Fruit fly (Drosophila melanogaster) whole organism, embryonic: Measurements from ENCODE around the gene CG1622.

Source experiments
- BEAF-32 ChIP-seq: fragments of 200-800 bp; sonication (Bioruptor generic); optimal IDR thresholded peaks from 3 replicates; lab custom pipeline; 2017; ENCODE audit warnings: missing biosample characterization, missing genetic modification characterization, mild to moderate bottlenecking, moderate library complexity, missing genetic modification reagents
- CG10462 ChIP-seq: fragments of 200-800 bp; sonication (Bioruptor generic); optimal IDR thresholded peaks from 2 replicates; lab custom pipeline; 2016; ENCODE audit warnings: missing biosample characterization, missing genetic modification characterization
- CG11504 ChIP-seq: fragments of 200-800 bp; sonication (Bioruptor generic); optimal IDR thresholded peaks from 3 replicates; lab custom pipeline; 2019; ENCODE audit warnings: missing biosample characterization, mild to moderate bottlenecking, missing genetic modification characterization, moderate library complexity
- CG11695 ChIP-seq: fragments of 200-800 bp; sonication (Bioruptor generic); IDR thresholded peaks from 3 replicates; pipeline ENCODE4 v1.3.6; 2022; ENCODE audit warnings: missing biosample characterization, missing genetic modification characterization
- CG12769 ChIP-seq: fragments of 200-800 bp; sonication (Bioruptor generic); optimal IDR thresholded peaks from 2 replicates; lab custom pipeline; 2019; ENCODE audit warnings: missing biosample characterization, mild to moderate bottlenecking, missing genetic modification characterization, moderate library complexity
- CG13296 ChIP-seq: fragments of 200-800 bp; sonication (Bioruptor generic); optimal IDR thresholded peaks from 3 replicates; lab custom pipeline; 2018; ENCODE audit warnings: missing biosample characterization, mild to moderate bottlenecking, missing genetic modification characterization
- CG13894 ChIP-seq: fragments of 200-800 bp; sonication (Bioruptor generic); optimal IDR thresholded peaks from 3 replicates; lab custom pipeline; 2018; ENCODE audit warnings: missing biosample characterization, mild to moderate bottlenecking, missing genetic modification characterization, moderate library complexity
- CG15514 ChIP-seq: fragments of 200-800 bp; sonication (Bioruptor generic); optimal IDR thresholded peaks from 3 replicates; lab custom pipeline; 2017; ENCODE audit warnings: missing biosample characterization, missing genetic modification characterization, mild to moderate bottlenecking, moderate library complexity, missing genetic modification reagents
- CG17385 ChIP-seq: fragments of 200-800 bp; sonication (Bioruptor generic); optimal IDR thresholded peaks from 3 replicates; lab custom pipeline; 2018; ENCODE audit warnings: missing biosample characterization, mild to moderate bottlenecking, missing genetic modification characterization
- CG1832 ChIP-seq: fragments of 200-800 bp; sonication (Bioruptor generic); optimal IDR thresholded peaks from 2 replicates; lab custom pipeline; 2017; ENCODE audit warnings: missing biosample characterization, mild to moderate bottlenecking, missing genetic modification characterization, inconsistent platforms
- CG2120 ChIP-seq: fragments of 200-800 bp; sonication (Bioruptor generic); optimal IDR thresholded peaks from 3 replicates; lab custom pipeline; 2016; ENCODE audit warnings: missing biosample characterization, missing genetic modification characterization
- CG31388 ChIP-seq: fragments of 200-800 bp; sonication (Bioruptor generic); optimal IDR thresholded peaks from 2 replicates; lab custom pipeline; 2016; ENCODE audit warnings: missing biosample characterization, missing genetic modification characterization
- CG3281 ChIP-seq: fragments of 200-800 bp; sonication (Bioruptor generic); optimal IDR thresholded peaks from 3 replicates; lab custom pipeline; 2017; ENCODE audit warnings: missing biosample characterization, mild to moderate bottlenecking, missing genetic modification characterization
- CG4328 ChIP-seq: fragments of 200-800 bp; sonication (Bioruptor generic); optimal IDR thresholded peaks from 3 replicates; lab custom pipeline; 2017; ENCODE audit warnings: missing biosample characterization, missing genetic modification reagents, missing genetic modification characterization
- CG5953 ChIP-seq: fragments of 200-800 bp; sonication (Bioruptor generic); IDR thresholded peaks from 2 replicates; pipeline ENCODE4 v1.3.6; 2022; ENCODE audit warnings: missing biosample characterization, missing genetic modification characterization
- CG6689 ChIP-seq: fragments of 200-800 bp; sonication (Bioruptor generic); IDR thresholded peaks from 2 replicates; pipeline ENCODE4 v1.3.6; 2022; ENCODE audit warnings: missing biosample characterization, missing genetic modification characterization
- CG7372 ChIP-seq: fragments of 200-800 bp; sonication (Bioruptor generic); IDR thresholded peaks from 2 replicates; pipeline ENCODE4 v1.3.6; 2022; ENCODE audit warnings: missing biosample characterization, missing genetic modification characterization
- CG7786 ChIP-seq: fragments of 200-800 bp; sonication (Bioruptor generic); optimal IDR thresholded peaks from 2 replicates; lab custom pipeline; 2016; ENCODE audit warnings: missing biosample characterization, missing genetic modification characterization
- CG7839 ChIP-seq: fragments of 200-800 bp; sonication (Bioruptor generic); optimal IDR thresholded peaks from 3 replicates; lab custom pipeline; 2018; ENCODE audit warnings: missing biosample characterization, mild to moderate bottlenecking, missing genetic modification characterization, moderate library complexity
- CG8924 ChIP-seq: fragments of 200-800 bp; optimal IDR thresholded peaks from 3 replicates; lab custom pipeline; 2019; ENCODE audit warnings: missing biosample characterization, mild to moderate bottlenecking, missing genetic modification characterization, moderate library complexity
- D19B ChIP-seq: fragments of 200-800 bp; sonication (Bioruptor generic); optimal IDR thresholded peaks from 2 replicates; lab custom pipeline; 2017; ENCODE audit warnings: missing biosample characterization, mild to moderate bottlenecking, missing genetic modification characterization
- Hmx ChIP-seq: fragments of 200-800 bp; sonication (Bioruptor generic); optimal IDR thresholded peaks from 2 replicates; lab custom pipeline; 2016; ENCODE audit warnings: missing biosample characterization, missing genetic modification characterization
- Hr51 ChIP-seq, 2 experiments: fragments of 200-800 bp; sonication (Bioruptor generic); optimal IDR thresholded peaks; 2 replicates in 1 of 2; 3 replicates in 1 of 2; lab custom pipeline; 2016 to 2018; ENCODE audit warnings: missing biosample characterization in 2 of 2, missing genetic modification characterization in 2 of 2, mild to moderate bottlenecking in 1 of 2, moderate library complexity in 1 of 2
- Jarid2 ChIP-seq: fragments of 200-800 bp; sonication (Bioruptor generic); optimal IDR thresholded peaks from 3 replicates; lab custom pipeline; 2017; ENCODE audit warnings: mild to moderate bottlenecking, missing biosample characterization, missing genetic modification reagents, missing genetic modification characterization
- Med ChIP-seq: fragments of 200-800 bp; sonication (Bioruptor generic); peaks from one replicate; lab custom pipeline; 2016; ENCODE audit warnings: missing biosample characterization, missing genetic modification characterization, mild to moderate bottlenecking, inconsistent platforms, moderate library complexity
- Optix ChIP-seq: fragments of 200-800 bp; sonication (Bioruptor generic); IDR thresholded peaks from 3 replicates; pipeline ENCODE4 v1.3.6; 2022; ENCODE audit warnings: missing biosample characterization, missing genetic modification characterization
- PHDP ChIP-seq: fragments of 200-800 bp; sonication (Bioruptor generic); optimal IDR thresholded peaks from 3 replicates; lab custom pipeline; 2018; ENCODE audit warnings: missing biosample characterization, mild to moderate bottlenecking, missing genetic modification characterization, moderate library complexity
- Trl ChIP-seq, 3 experiments: fragments of >200 bp in 2 of 3; fragments of 200-800 bp in 1 of 3; sonication (Bioruptor generic) in 1 of 3; optimal IDR thresholded peaks; 2 replicates in 1 of 3; 3 replicates in 2 of 3; lab custom pipeline; 2016 to 2017; ENCODE audit warnings: missing biosample characterization in 1 of 3, missing genetic modification characterization in 1 of 3
- bsh ChIP-seq, 2 experiments: fragments of 200-800 bp; sonication (Bioruptor generic); optimal IDR thresholded peaks; 2 replicates each; lab custom pipeline; 2017 to 2018; ENCODE audit warnings: mild to moderate bottlenecking in 2 of 2, missing biosample characterization in 2 of 2, missing genetic modification characterization in 2 of 2, moderate library complexity in 1 of 2
- caup ChIP-seq: fragments of 200-800 bp; sonication (Bioruptor generic); optimal IDR thresholded peaks from 3 replicates; lab custom pipeline; 2017; ENCODE audit warnings: missing biosample characterization, mild to moderate bottlenecking, missing genetic modification characterization, moderate library complexity; ENCODE audit not compliant: severe bottlenecking
- dati ChIP-seq: fragments of 200-800 bp; sonication (Bioruptor generic); IDR thresholded peaks from 2 replicates; pipeline ENCODE4 v1.3.6; 2022; ENCODE audit warnings: missing biosample characterization, missing genetic modification characterization
- emc ChIP-seq: fragments of 200-800 bp; sonication (Bioruptor generic); optimal IDR thresholded peaks from 2 replicates; lab custom pipeline; 2016; ENCODE audit warnings: missing biosample characterization, missing genetic modification characterization
- exex ChIP-seq: fragments of 200-800 bp; sonication (Bioruptor generic); optimal IDR thresholded peaks from 4 replicates; lab custom pipeline; 2018; ENCODE audit warnings: missing biosample characterization, mild to moderate bottlenecking, missing genetic modification characterization, moderate library complexity
- gcm2 ChIP-seq: fragments of 200-800 bp; sonication (Bioruptor generic); optimal IDR thresholded peaks from 2 replicates; lab custom pipeline; 2016; ENCODE audit warnings: missing biosample characterization, missing genetic modification characterization
- her ChIP-seq: fragments of 200-800 bp; sonication (Bioruptor generic); optimal IDR thresholded peaks from 2 replicates; lab custom pipeline; 2016; ENCODE audit warnings: missing biosample characterization, missing genetic modification characterization
- kah ChIP-seq: fragments of 200-800 bp; sonication (Bioruptor generic); optimal IDR thresholded peaks from 2 replicates; lab custom pipeline; 2018; ENCODE audit warnings: missing biosample characterization, mild to moderate bottlenecking, missing genetic modification characterization
- nmo ChIP-seq: fragments of 200-800 bp; sonication (Bioruptor generic); optimal IDR thresholded peaks from 2 replicates; lab custom pipeline; 2018; ENCODE audit warnings: missing biosample characterization, mild to moderate bottlenecking, missing genetic modification characterization, moderate library complexity
- p53 ChIP-seq: fragments of 200-800 bp; sonication (Bioruptor generic); optimal IDR thresholded peaks from 2 replicates; lab custom pipeline; 2016; ENCODE audit warnings: missing biosample characterization, missing genetic modification characterization
- phol ChIP-seq: fragments of 200-800 bp; sonication (Bioruptor generic); optimal IDR thresholded peaks from 3 replicates; lab custom pipeline; 2018; ENCODE audit warnings: missing biosample characterization, mild to moderate bottlenecking, missing genetic modification characterization, moderate library complexity
- ranshi ChIP-seq: fragments of 200-800 bp; sonication (Bioruptor generic); IDR thresholded peaks from 2 replicates; pipeline ENCODE4 v1.3.6; 2022; ENCODE audit warnings: missing biosample characterization, missing genetic modification characterization
- rib ChIP-seq: fragments of 200-800 bp; sonication (Bioruptor generic); IDR thresholded peaks from 2 replicates; pipeline ENCODE4 v1.3.6; 2022; ENCODE audit warnings: missing biosample characterization, missing genetic modification characterization
- row ChIP-seq: fragments of 200-800 bp; sonication (Bioruptor generic); IDR thresholded peaks from 3 replicates; pipeline ENCODE4 v1.3.6; 2022; ENCODE audit warnings: missing biosample characterization, missing genetic modification characterization
- scrt ChIP-seq: fragments of 200-800 bp; sonication (Bioruptor generic); optimal IDR thresholded peaks from 2 replicates; lab custom pipeline; 2018; ENCODE audit warnings: missing biosample characterization, mild to moderate bottlenecking, missing genetic modification characterization, moderate library complexity
- stc ChIP-seq: fragments of 200-800 bp; sonication (Bioruptor generic); IDR thresholded peaks from 2 replicates; pipeline ENCODE4 v1.3.6; 2022; ENCODE audit warnings: missing biosample characterization, missing genetic modification characterization
- tna ChIP-seq: fragments of 200-800 bp; sonication (Bioruptor generic); IDR thresholded peaks from 2 replicates; pipeline ENCODE4 v1.3.6; 2022; ENCODE audit warnings: missing biosample characterization, missing genetic modification characterization; ENCODE audit not compliant: partially characterized antibody
- trem ChIP-seq: fragments of 200-800 bp; optimal IDR thresholded peaks from 3 replicates; lab custom pipeline; 2019; ENCODE audit warnings: missing biosample characterization, mild to moderate bottlenecking, missing genetic modification characterization, moderate library complexity
- tx ChIP-seq: fragments of 200-800 bp; sonication (Bioruptor generic); optimal IDR thresholded peaks from 2 replicates; lab custom pipeline; 2016; ENCODE audit warnings: missing biosample characterization, missing genetic modification characterization
- unpg ChIP-seq: fragments of 200-800 bp; sonication (Bioruptor generic); optimal IDR thresholded peaks from 3 replicates; lab custom pipeline; 2018; ENCODE audit warnings: missing biosample characterization, mild to moderate bottlenecking, missing genetic modification characterization, moderate library complexity
- zfh1 ChIP-seq: fragments of 200-800 bp; sonication (Bioruptor generic); IDR thresholded peaks from 3 replicates; pipeline ENCODE4 v1.3.6; 2022; ENCODE audit warnings: missing biosample characterization, missing genetic modification characterization

The CG1622 gene

dm6 chrX:13319376-13319883 lies 22.5 kb downstream of the CG1622 start (continued):
- no peak for TF ChIP-seq kah (GFP tag; lab: Kevin White, UChicago)
- TF ChIP-seq trem (tag; lab: Kevin White, UChicago) = no peak
- peak; percentile 21 for TF ChIP-seq Jarid2 (GFP tag; lab: Kevin White, UChicago)
- peak; percentile 70 for TF ChIP-seq Med (GFP tag; lab: Kevin White, UChicago)
- peak; percentile 1 for TF ChIP-seq D19B (GFP tag; lab: Kevin White, UChicago)
- TF ChIP-seq CG17385 = peak; percentile 34
- TF ChIP-seq CG1832 (GFP tag; lab: Kevin White, UChicago) = peak; percentile 76
- peak; percentile 40; the same call in 1 of the 2 replicates for TF ChIP-seq CG6689 (GFP tag; lab: Robert Waterston, UW)
- TF ChIP-seq stc = no peak
- TF ChIP-seq CG15514 (GFP tag; lab: Kevin White, UChicago) = peak; percentile 28
- no peak for TF ChIP-seq ranshi (GFP tag; lab: Robert Waterston, UW)
- TF ChIP-seq gcm2 (GFP tag; lab: Kevin White, UChicago) = no peak
- peak; percentile 43 for TF ChIP-seq exex (tag; lab: Kevin White, UChicago)
- TF ChIP-seq CG4328 = peak; percentile 24
- no peak for TF ChIP-seq CG5953 (GFP tag; lab: Robert Waterston, UW)
- no peak for TF ChIP-seq Hmx (GFP tag; lab: Kevin White, UChicago)
- TF ChIP-seq CG7839 (tag; lab: Kevin White, UChicago) = peak; percentile 53
- no peak for TF ChIP-seq tna (GFP tag; lab: Robert Waterston, UW)
- TF ChIP-seq bsh (GFP tag; optimal IDR thresholded peaks at IDR 0.05; lab: Kevin White, UChicago) = peak; percentile 20 to 88
- no peak for TF ChIP-seq emc (GFP tag; lab: Kevin White, UChicago)
- peak; percentile 81 for TF ChIP-seq CG13296
- TF ChIP-seq CG3281 (GFP tag; lab: Kevin White, UChicago) = peak; percentile 60
- TF ChIP-seq nmo (GFP tag; lab: Kevin White, UChicago) = peak; percentile 33
- TF ChIP-seq dati (GFP tag; lab: Robert Waterston, UW) = no peak
- no peak for TF ChIP-seq CG10462
- peak; percentile 8 for TF ChIP-seq scrt (GFP tag; lab: Kevin White, UChicago)
- TF ChIP-seq caup (GFP tag; lab: Kevin White, UChicago) = peak; percentile 3
- no peak for TF ChIP-seq tx
- no peak for TF ChIP-seq CG31388 (GFP tag; lab: Kevin White, UChicago)
- TF ChIP-seq rib (GFP tag; lab: Robert Waterston, UW) = 0 out of 2 replicates have a peak, but pooled peaks have one; percentile 27
- peak; percentile 88 for TF ChIP-seq row (GFP tag; lab: Robert Waterston, UW)
- TF ChIP-seq p53 = no peak
- TF ChIP-seq CG8924 (tag; lab: Kevin White, UChicago) = peak; percentile 29
- TF ChIP-seq zfh1 (GFP tag; lab: Robert Waterston, UW) = no peak
- TF ChIP-seq BEAF-32 (GFP tag; lab: Kevin White, UChicago) = no peak
- peak; percentile 58 for TF ChIP-seq PHDP
- TF ChIP-seq CG11504 (tag; lab: Kevin White, UChicago) = peak; percentile 60
- peak; percentile 93 for TF ChIP-seq CG12769
- no peak for TF ChIP-seq her (GFP tag; lab: Kevin White, UChicago)
- no peak for TF ChIP-seq CG7372 (GFP tag; lab: Robert Waterston, UW)
- peak in 1 of 2 experiments; percentile 58 for TF ChIP-seq Hr51 (GFP tag; optimal IDR thresholded peaks at IDR 0.05; lab: Kevin White, UChicago)
- peak; percentile 10 for TF ChIP-seq CG2120 (GFP tag; lab: Kevin White, UChicago)
- peak; percentile 64 for TF ChIP-seq CG13894
- TF ChIP-seq CG11695 (GFP tag; lab: Robert Waterston, UW) = no peak
- peak; percentile 22 for TF ChIP-seq phol (tag; lab: Kevin White, UChicago)
- TF ChIP-seq unpg = peak; percentile 40
- no peak for TF ChIP-seq CG7786
- TF ChIP-seq Trl (optimal IDR thresholded peaks at IDR 0.05; lab: Kevin White, UChicago) = peak; percentile 53 to 80
- no peak for TF ChIP-seq Trl (GFP tag; optimal IDR thresholded peaks at IDR 0.05; lab: Kevin White, UChicago)
- no peak for TF ChIP-seq Optix (GFP tag; lab: Robert Waterston, UW)
